Worm (Caenorhabditis elegans) whole organism, L2 larva: Measurements from ENCODE around the gene ceh-90.

ENCODE experiments used
- R02D3.7 ChIP-seq: fragments of 150-350 bp; optimal IDR thresholded peaks from 2 replicates; lab custom pipeline; 2014; ENCODE audit warnings: missing biosample characterization, missing genetic modification characterization
- ama-1 ChIP-seq: fragments of 150-350 bp; optimal IDR thresholded peaks from 2 replicates; lab custom pipeline; 2018; ENCODE audit warnings: inconsistent platforms
- blmp-1 ChIP-seq: sonication (generic microtip); optimal IDR thresholded peaks from 2 replicates; lab custom pipeline; 2017; ENCODE audit warnings: missing genetic modification characterization, mild to moderate bottlenecking, missing compliant biosample characterization, antibody characterized with exemption, moderate library complexity; ENCODE audit not compliant: insufficient read depth
- fos-1 ChIP-seq: fragments of 150-350 bp; optimal IDR thresholded peaks from 2 replicates; lab custom pipeline; 2014; ENCODE audit warnings: missing biosample characterization, missing genetic modification characterization
- nhr-237 ChIP-seq: fragments of 150-350 bp; optimal IDR thresholded peaks from 2 replicates; lab custom pipeline; 2014; ENCODE audit warnings: missing biosample characterization, missing genetic modification characterization
- nhr-6 ChIP-seq: fragments of 150-350 bp; optimal IDR thresholded peaks from 2 replicates; lab custom pipeline; 2014; ENCODE audit warnings: missing biosample characterization, missing genetic modification characterization
- nhr-77 ChIP-seq: fragments of 150-350 bp; optimal IDR thresholded peaks from 2 replicates; lab custom pipeline; 2014; ENCODE audit warnings: missing biosample characterization, missing genetic modification characterization
- ztf-11 ChIP-seq: sonication (generic microtip); optimal IDR thresholded peaks from 2 replicates; lab custom pipeline; 2017; ENCODE audit warnings: missing biosample characterization, missing genetic modification characterization
- ztf-4 ChIP-seq: fragments of 150-350 bp; optimal IDR thresholded peaks from 2 replicates; lab custom pipeline; 2014; ENCODE audit warnings: missing biosample characterization, missing genetic modification characterization

DNA sequence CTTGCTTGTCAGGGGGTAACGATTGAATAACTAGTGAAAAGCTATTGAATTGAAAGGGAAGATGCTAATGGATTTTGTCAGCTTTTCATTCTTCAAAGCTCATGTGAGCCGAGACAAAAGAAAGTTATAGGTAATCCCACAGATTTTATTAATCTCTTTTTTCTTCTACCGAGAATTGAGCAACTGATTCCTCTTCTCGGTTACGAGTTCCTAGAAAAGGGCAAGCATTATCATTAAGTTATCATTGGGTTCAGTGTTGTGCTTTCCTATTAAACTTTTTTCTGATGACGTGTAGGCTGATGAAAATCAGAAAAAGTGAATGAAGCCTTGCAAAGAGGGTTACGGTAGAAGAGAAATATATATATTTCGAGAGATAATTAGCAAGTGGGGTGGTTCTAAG, 28.8 kb upstream of the ceh-90 start:
- TF ChIP-seq R02D3.7 (tag; lab: Kevin White, UChicago) (no peak), nhr-77 (tag; lab: Kevin White, UChicago) (no peak), ztf-4 (tag; lab: Kevin White, UChicago) (no peak), nhr-6 (tag; lab: Kevin White, UChicago) (no peak), ztf-11 (tag; lab: Kevin White, UChicago) (no peak), fos-1 (tag; lab: Kevin White, UChicago) (no peak), nhr-237 (tag; lab: Kevin White, UChicago) (no peak), ama-1 (no peak), blmp-1 (tag; lab: Kevin White, UChicago) (no peak)
